Fruit fly (Drosophila melanogaster) whole organism, embryonic: ENCODE results near the gene CG15358.

Experiments used
- Atf6 ChIP-seq: fragments of 200-800 bp; sonication (Bioruptor generic); IDR thresholded peaks from 2 replicates; pipeline ENCODE4 v1.3.6; 2022; ENCODE audit warnings: missing biosample characterization, missing genetic modification characterization
- Awh ChIP-seq: fragments of 200-800 bp; sonication (Bioruptor generic); IDR thresholded peaks from 2 replicates; pipeline ENCODE4, ENCODE4 v1.3.6; 2022; ENCODE audit warnings: missing biosample characterization, missing genetic modification characterization
- CG12104 ChIP-seq: fragments of 200-800 bp; sonication (Bioruptor generic); optimal IDR thresholded peaks from 3 replicates; lab custom pipeline; 2016; ENCODE audit warnings: missing biosample characterization, missing genetic modification characterization
- CG12236 ChIP-seq: fragments of 200-800 bp; sonication (Bioruptor generic); optimal IDR thresholded peaks from 2 replicates; lab custom pipeline; 2016; ENCODE audit warnings: missing biosample characterization, missing genetic modification characterization
- CG12299 ChIP-seq: fragments of 200-800 bp; sonication (Bioruptor generic); optimal IDR thresholded peaks from 2 replicates; lab custom pipeline; 2018; ENCODE audit warnings: missing biosample characterization, mild to moderate bottlenecking, missing genetic modification characterization
- CG12769 ChIP-seq: fragments of 200-800 bp; sonication (Bioruptor generic); optimal IDR thresholded peaks from 2 replicates; lab custom pipeline; 2019; ENCODE audit warnings: missing biosample characterization, mild to moderate bottlenecking, missing genetic modification characterization, moderate library complexity
- CG14965 ChIP-seq: fragments of 200-800 bp; sonication (Bioruptor generic); optimal IDR thresholded peaks from 2 replicates; lab custom pipeline; 2016; ENCODE audit warnings: missing biosample characterization, missing genetic modification characterization, borderline replicate concordance
- CG15073 ChIP-seq: fragments of 200-800 bp; sonication (Bioruptor generic); optimal IDR thresholded peaks from 2 replicates; lab custom pipeline; 2016; ENCODE audit warnings: missing biosample characterization, missing genetic modification characterization
- CG15514 ChIP-seq: fragments of 200-800 bp; sonication (Bioruptor generic); optimal IDR thresholded peaks from 3 replicates; lab custom pipeline; 2017; ENCODE audit warnings: missing biosample characterization, missing genetic modification characterization, mild to moderate bottlenecking, moderate library complexity, missing genetic modification reagents
- CG16813 ChIP-seq: fragments of 200-800 bp; sonication (Bioruptor generic); IDR thresholded peaks from 3 replicates; pipeline ENCODE4 v1.3.6; 2022; ENCODE audit warnings: missing biosample characterization, missing genetic modification characterization; ENCODE audit not compliant: partially characterized antibody
- CG18619 ChIP-seq: fragments of 200-800 bp; sonication (Bioruptor generic); optimal IDR thresholded peaks from 3 replicates; lab custom pipeline; 2017; ENCODE audit warnings: missing biosample characterization, mild to moderate bottlenecking, missing genetic modification characterization
- CG2712 ChIP-seq: fragments of 200-800 bp; optimal IDR thresholded peaks from 3 replicates; lab custom pipeline; 2019; ENCODE audit warnings: missing biosample characterization, mild to moderate bottlenecking, missing genetic modification characterization, moderate library complexity
- CG3163 ChIP-seq: fragments of 200-800 bp; sonication (Bioruptor generic); optimal IDR thresholded peaks from 3 replicates; lab custom pipeline; 2016; ENCODE audit warnings: missing biosample characterization, missing genetic modification characterization
- CG3847 ChIP-seq: fragments of 200-800 bp; sonication (Bioruptor generic); IDR thresholded peaks from 2 replicates; pipeline ENCODE4 v1.3.6; 2022; ENCODE audit warnings: missing biosample characterization, missing genetic modification characterization
- CG4282 ChIP-seq: fragments of 200-800 bp; sonication (Bioruptor generic); optimal IDR thresholded peaks from 2 replicates; lab custom pipeline; 2016; ENCODE audit warnings: missing biosample characterization, missing genetic modification characterization
- CG4617 ChIP-seq: fragments of 200-800 bp; sonication (Bioruptor generic); optimal IDR thresholded peaks from 3 replicates; lab custom pipeline; 2016; ENCODE audit warnings: missing biosample characterization, missing genetic modification characterization, borderline replicate concordance
- CG6654 ChIP-seq: fragments of 200-800 bp; sonication (Bioruptor generic); optimal IDR thresholded peaks from 2 replicates; lab custom pipeline; 2017; ENCODE audit warnings: missing biosample characterization, mild to moderate bottlenecking, missing genetic modification characterization
- CG6689 ChIP-seq: fragments of 200-800 bp; sonication (Bioruptor generic); IDR thresholded peaks from 2 replicates; pipeline ENCODE4 v1.3.6; 2022; ENCODE audit warnings: missing biosample characterization, missing genetic modification characterization
- CG8765 ChIP-seq: fragments of 200-800 bp; sonication (Bioruptor generic); IDR thresholded peaks from 2 replicates; pipeline ENCODE4 v1.3.6; 2022; ENCODE audit warnings: missing biosample characterization, missing genetic modification characterization
- CG9609 ChIP-seq: fragments of 200-800 bp; sonication (Bioruptor generic); optimal IDR thresholded peaks from 3 replicates; lab custom pipeline; 2016; ENCODE audit warnings: missing biosample characterization, missing genetic modification characterization
- D19A ChIP-seq: fragments of 200-800 bp; optimal IDR thresholded peaks from 3 replicates; lab custom pipeline; 2019; ENCODE audit warnings: missing biosample characterization, mild to moderate bottlenecking, missing genetic modification characterization, moderate library complexity
- Fer3 ChIP-seq: fragments of 200-800 bp; sonication (Bioruptor generic); optimal IDR thresholded peaks from 2 replicates; lab custom pipeline; 2018; ENCODE audit warnings: missing biosample characterization, mild to moderate bottlenecking, missing genetic modification characterization, moderate library complexity
- HmgD ChIP-seq: fragments of 200-800 bp; sonication (Bioruptor generic); optimal IDR thresholded peaks from 3 replicates; lab custom pipeline; 2016; ENCODE audit warnings: missing biosample characterization, missing genetic modification characterization
- Lim3 ChIP-seq: fragments of 200-800 bp; sonication (Bioruptor generic); IDR thresholded peaks from 2 replicates; pipeline ENCODE4 v1.3.6; 2022; ENCODE audit warnings: missing biosample characterization, missing genetic modification characterization
- Mad ChIP-seq: fragments of 200-800 bp; sonication (Bioruptor generic); optimal IDR thresholded peaks from 2 replicates; lab custom pipeline; 2016; ENCODE audit warnings: missing biosample characterization, missing genetic modification characterization
- Mrtf ChIP-seq: fragments of 200-800 bp; sonication (Bioruptor generic); IDR thresholded peaks from 3 replicates; pipeline ENCODE4 v1.3.6; 2022; ENCODE audit warnings: missing biosample characterization, missing genetic modification characterization
- Ptx1 ChIP-seq: fragments of 200-800 bp; sonication (Bioruptor generic); IDR thresholded peaks from 2 replicates; pipeline ENCODE4 v1.3.6; 2022; ENCODE audit warnings: missing biosample characterization, missing genetic modification characterization
- ash1 ChIP-seq: fragments of 200-800 bp; sonication (Bioruptor generic); optimal IDR thresholded peaks from 2 replicates; lab custom pipeline; 2018; ENCODE audit warnings: missing biosample characterization, mild to moderate bottlenecking, missing genetic modification characterization
- bcd ChIP-seq: fragments of 200-800 bp; sonication (Bioruptor generic); optimal IDR thresholded peaks from 2 replicates; lab custom pipeline; 2017; ENCODE audit warnings: missing biosample characterization, mild to moderate bottlenecking, missing genetic modification characterization
- bowl ChIP-seq: fragments of 200-800 bp; sonication (Bioruptor generic); IDR thresholded peaks from 2 replicates; pipeline ENCODE4 v1.3.6; 2022; ENCODE audit warnings: missing biosample characterization, missing genetic modification characterization
- bsh ChIP-seq, 2 experiments: fragments of 200-800 bp; sonication (Bioruptor generic); optimal IDR thresholded peaks; 2 replicates each; lab custom pipeline; 2017 to 2018; ENCODE audit warnings: mild to moderate bottlenecking in 2 of 2, missing biosample characterization in 2 of 2, missing genetic modification characterization in 2 of 2, moderate library complexity in 1 of 2
- chm ChIP-seq: fragments of 200-800 bp; sonication (Bioruptor generic); IDR thresholded peaks from 2 replicates; pipeline ENCODE4 v1.3.6; 2022; ENCODE audit warnings: missing biosample characterization, missing genetic modification characterization
- dati ChIP-seq: fragments of 200-800 bp; sonication (Bioruptor generic); IDR thresholded peaks from 2 replicates; pipeline ENCODE4 v1.3.6; 2022; ENCODE audit warnings: missing biosample characterization, missing genetic modification characterization
- disco-r ChIP-seq: fragments of 200-800 bp; sonication (Bioruptor generic); optimal IDR thresholded peaks from 2 replicates; lab custom pipeline; 2016; ENCODE audit warnings: missing biosample characterization, missing genetic modification characterization
- en ChIP-seq: fragments of 200-800 bp; sonication (Bioruptor generic); optimal IDR thresholded peaks from 2 replicates; lab custom pipeline; 2016; ENCODE audit warnings: missing biosample characterization, missing genetic modification characterization
- fd102C ChIP-seq: fragments of 200-800 bp; sonication (Bioruptor generic); optimal IDR thresholded peaks from 2 replicates; lab custom pipeline; 2018; ENCODE audit warnings: missing biosample characterization, mild to moderate bottlenecking, missing genetic modification characterization, moderate library complexity
- fd64A ChIP-seq: fragments of 200-800 bp; sonication (Bioruptor generic); optimal IDR thresholded peaks from 3 replicates; lab custom pipeline; 2018; ENCODE audit warnings: missing biosample characterization, mild to moderate bottlenecking, missing genetic modification characterization
- fu2 ChIP-seq: fragments of 200-800 bp; sonication (Bioruptor generic); optimal IDR thresholded peaks from 2 replicates; lab custom pipeline; 2016; ENCODE audit warnings: missing biosample characterization, missing genetic modification characterization
- jumu ChIP-seq: fragments of 200-800 bp; sonication (Bioruptor generic); optimal IDR thresholded peaks from 3 replicates; lab custom pipeline; 2016; ENCODE audit warnings: missing biosample characterization, missing genetic modification characterization
- psq ChIP-seq: fragments of 200-800 bp; sonication (Bioruptor generic); optimal IDR thresholded peaks from 2 replicates; lab custom pipeline; 2017; ENCODE audit warnings: missing biosample characterization, missing genetic modification characterization
- pzg ChIP-seq: fragments of 200-800 bp; sonication (Bioruptor generic); optimal IDR thresholded peaks from 3 replicates; lab custom pipeline; 2018; ENCODE audit warnings: missing biosample characterization, mild to moderate bottlenecking, missing genetic modification characterization, moderate library complexity
- schlank ChIP-seq: fragments of 200-800 bp; sonication (Bioruptor generic); optimal IDR thresholded peaks from 2 replicates; lab custom pipeline; 2018; ENCODE audit warnings: missing biosample characterization, mild to moderate bottlenecking, missing genetic modification characterization
- sim ChIP-seq: fragments of 200-800 bp; sonication (Bioruptor generic); IDR thresholded peaks from 2 replicates; pipeline ENCODE4 v1.3.6; 2022; ENCODE audit warnings: missing biosample characterization, missing genetic modification characterization
- so ChIP-seq: fragments of 200-800 bp; sonication (Bioruptor generic); IDR thresholded peaks from 3 replicates; pipeline ENCODE4 v1.3.6; 2022; ENCODE audit warnings: missing biosample characterization, missing genetic modification characterization
- sqz ChIP-seq: fragments of 200-800 bp; sonication (Bioruptor generic); optimal IDR thresholded peaks from 3 replicates; lab custom pipeline; 2018; ENCODE audit warnings: missing biosample characterization, mild to moderate bottlenecking, missing genetic modification characterization
- stc ChIP-seq: fragments of 200-800 bp; sonication (Bioruptor generic); IDR thresholded peaks from 2 replicates; pipeline ENCODE4 v1.3.6; 2022; ENCODE audit warnings: missing biosample characterization, missing genetic modification characterization
- trem ChIP-seq: fragments of 200-800 bp; optimal IDR thresholded peaks from 3 replicates; lab custom pipeline; 2019; ENCODE audit warnings: missing biosample characterization, mild to moderate bottlenecking, missing genetic modification characterization, moderate library complexity
- trh ChIP-seq: fragments of 200-800 bp; sonication (Bioruptor generic); optimal IDR thresholded peaks from 2 replicates; lab custom pipeline; 2016; ENCODE audit warnings: missing biosample characterization, missing genetic modification characterization
- tx ChIP-seq: fragments of 200-800 bp; sonication (Bioruptor generic); optimal IDR thresholded peaks from 2 replicates; lab custom pipeline; 2016; ENCODE audit warnings: missing biosample characterization, missing genetic modification characterization
- wek ChIP-seq: fragments of 200-800 bp; sonication (Bioruptor generic); optimal IDR thresholded peaks from 3 replicates; lab custom pipeline; 2018; ENCODE audit warnings: missing biosample characterization, mild to moderate bottlenecking, missing genetic modification characterization, moderate library complexity

CG15358 gene

dm6 chr2L:1884409-1885082, 1.5 kb upstream of the CG15358 start, which contains the start of gene Wdr62 (continued):
- TF ChIP-seq CG6689 (no peak), tx (GFP tag; lab: Kevin White, UChicago) (peak; percentile 7), CG15514 (GFP tag; lab: Kevin White, UChicago) (peak; percentile 82), CG6654 (GFP tag; lab: Kevin White, UChicago) (no peak), jumu (GFP tag; lab: Kevin White, UChicago) (peak; percentile 35), pzg (GFP tag; lab: Kevin White, UChicago) (peak; percentile 99), so (GFP tag; lab: Robert Waterston, UW) (peak; percentile 59; the same call in 1 of the 3 replicates), CG12236 (GFP tag; lab: Kevin White, UChicago) (no peak), CG8765 (0 out of 2 replicates have a peak, but pooled peaks have one; percentile 18), CG4282 (GFP tag; lab: Kevin White, UChicago) (peak; percentile 27), CG4617 (GFP tag; lab: Kevin White, UChicago) (peak; percentile 15), CG15073 (GFP tag; lab: Kevin White, UChicago) (no peak), Ptx1 (GFP tag; lab: Robert Waterston, UW) (peak; percentile 8; the same call in 1 of the 2 replicates), CG3163 (peak; percentile 50), Atf6 (GFP tag; lab: Robert Waterston, UW) (peak; percentile 63), ash1 (GFP tag; lab: Kevin White, UChicago) (peak; percentile 61), fu2 (GFP tag; lab: Kevin White, UChicago) (peak; percentile 35), dati (no peak), Awh (no peak; the same call in 1 of the 2 replicates), CG9609 (GFP tag; lab: Kevin White, UChicago) (peak; percentile 21), trh (peak; percentile 6), psq (no peak), Mad (GFP tag; lab: Kevin White, UChicago) (peak; percentile 54), CG14965 (GFP tag; lab: Kevin White, UChicago) (no peak), CG3847 (GFP tag; lab: Robert Waterston, UW) (peak; percentile 92), CG2712 (tag; lab: Kevin White, UChicago) (peak; percentile 76), CG12769 (tag; lab: Kevin White, UChicago) (peak; percentile 74), HmgD (GFP tag; lab: Kevin White, UChicago) (peak; percentile 87), CG12104 (GFP tag; lab: Kevin White, UChicago) (peak; percentile 0), trem (tag; lab: Kevin White, UChicago) (peak; percentile 100), bowl (GFP tag; lab: Robert Waterston, UW) (no peak; the same call in 1 of the 2 replicates), CG18619 (GFP tag; lab: Kevin White, UChicago) (no peak), bsh (GFP tag; optimal IDR thresholded peaks at IDR 0.05; lab: Kevin White, UChicago) (peak in 1 of 2 experiments; percentile 4), D19A (tag; lab: Kevin White, UChicago) (peak; percentile 35), schlank (tag; lab: Kevin White, UChicago) (no peak), Fer3 (tag; lab: Kevin White, UChicago) (peak; percentile 21), CG12299 (tag; lab: Kevin White, UChicago) (no peak), stc (peak; percentile 48; the same call in 1 of the 2 replicates), wek (peak; percentile 90), Lim3 (GFP tag; lab: Robert Waterston, UW) (no peak), fd64A (GFP tag; lab: Kevin White, UChicago) (peak; percentile 25), fd102C (GFP tag; lab: Kevin White, UChicago) (no peak), Mrtf (GFP tag; lab: Robert Waterston, UW) (no peak), sim (GFP tag; lab: Robert Waterston, UW) (no peak), sqz (GFP tag; lab: Kevin White, UChicago) (no peak), chm (GFP tag; lab: Robert Waterston, UW) (peak; percentile 83), CG16813 (peak; percentile 63), disco-r (GFP tag; lab: Kevin White, UChicago) (no peak), bcd (peak; percentile 43), en (no peak)
